Worm (Caenorhabditis elegans): ENCODE results near the gene Y51H4A.6.

DNA sequence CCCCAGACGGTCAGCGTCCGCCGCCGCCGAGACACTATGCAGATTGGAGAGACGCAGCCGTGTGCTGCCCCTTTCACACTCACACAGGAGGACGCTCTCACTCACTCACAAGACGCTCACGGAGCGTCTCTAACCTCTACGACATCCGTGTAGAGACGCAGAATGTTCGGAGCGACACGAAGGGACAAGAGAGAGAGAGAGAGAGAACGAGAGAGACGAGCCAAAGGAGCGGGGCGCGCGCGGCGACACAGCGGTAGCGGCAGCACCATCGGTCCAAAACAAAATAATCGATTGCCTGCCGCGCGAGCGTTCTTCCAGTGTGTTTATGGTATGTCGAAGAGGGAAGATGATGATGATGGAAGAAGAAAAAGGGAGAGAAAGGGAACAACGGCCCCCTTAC, 41.1 kb upstream of the Y51H4A.6 start:
- 0 out of 2 replicates have a peak, but pooled peaks have one; percentile 33 for TF ChIP-seq C06A6.2 (GFP tag; conservative IDR thresholded peaks at IDR 0.05)
- TF ChIP-seq Y95B8A.8 (GFP tag; IDR thresholded peaks at IDR 0.05), result no peak; the same call in 1 of the 2 replicates
- no peak for TF ChIP-seq F55B11.4 (tag; optimal IDR thresholded peaks at IDR 0.05; ENCODE audit: borderline replicate concordance, insufficient read depth)
- no peak for TF ChIP-seq dpl-1 (GFP tag; optimal IDR thresholded peaks at IDR 0.05)
- peak; percentile 80 for TF ChIP-seq dox-1 (GFP tag; IDR thresholded peaks at IDR 0.05)
- TF ChIP-seq gei-17 (GFP tag; optimal IDR thresholded peaks at IDR 0.05), result peak; percentile 30
- no peak for TF ChIP-seq lsl-1 (GFP tag; optimal IDR thresholded peaks at IDR 0.05)
- peak; percentile 36 for TF ChIP-seq F52B5.7 (tag; optimal IDR thresholded peaks at IDR 0.05)
